Fruit fly (Drosophila melanogaster) whole organism: ENCODE data around the gene SH3PX1.

Experiments used
- CG8478 ChIP-seq: fragments of >200 bp; optimal IDR thresholded peaks from 2 replicates; lab custom pipeline; 2018; ENCODE audit warnings: inconsistent platforms
- Dll ChIP-seq: fragments of >200 bp; optimal IDR thresholded peaks from 2 replicates; lab custom pipeline; 2017
- psq ChIP-seq: fragments of >200 bp; optimal IDR thresholded peaks from 2 replicates; lab custom pipeline; 2017
- usp ChIP-seq: fragments of >200 bp; optimal IDR thresholded peaks from 2 replicates; lab custom pipeline; 2017; ENCODE audit warnings: missing biosample characterization, missing genetic modification characterization, mixed read lengths

dm6 chr3L:9693552-9694133 lies 20.0 kb downstream of the SH3PX1 start:
- no peak for TF ChIP-seq Dll
- no peak for TF ChIP-seq psq (lab: Kevin White, UChicago)
- no peak for TF ChIP-seq usp
- TF ChIP-seq CG8478: no peak
